Fruit fly (Drosophila melanogaster): Measurements from ENCODE around the gene CG2113.

CG2113 gene

dm6 chr3L:3034779-3035643 is 40.0 kb downstream of the CG2113 start, which contains the start of gene CG2162 (continued):
- TF ChIP-seq sd (tag; optimal IDR thresholded peaks at IDR 0.05) (peak; percentile 77), CG1603 (tag; optimal IDR thresholded peaks at IDR 0.05) (peak; percentile 22), CG13894 (tag; optimal IDR thresholded peaks at IDR 0.05) (peak; percentile 27), salm (tag; optimal IDR thresholded peaks at IDR 0.05) (no peak), psq (GFP tag; optimal IDR thresholded peaks at IDR 0.05) (no peak), CG4617 (GFP tag; optimal IDR thresholded peaks at IDR 0.05; ENCODE audit: borderline replicate concordance) (peak; percentile 15), CG1529 (GFP tag; optimal IDR thresholded peaks at IDR 0.05) (no peak), Nf-YC (tag; optimal IDR thresholded peaks at IDR 0.05) (peak; percentile 41), eve (GFP tag; optimal IDR thresholded peaks at IDR 0.05) (peak in 1 of 2 experiments; percentile 82), amos (GFP tag; IDR thresholded peaks at IDR 0.05; ENCODE audit: partially characterized antibody) (peak; percentile 48), CG6791 (GFP tag; IDR thresholded peaks at IDR 0.05; ENCODE audit: partially characterized antibody) (no peak), CG3995 (GFP tag; optimal IDR thresholded peaks at IDR 0.05) (peak; percentile 1), Sry-δ (GFP tag; optimal IDR thresholded peaks at IDR 0.05) (peak; percentile 31), CG10267 (tag; optimal IDR thresholded peaks at IDR 0.05) (peak; percentile 13), HmgZ (tag; optimal IDR thresholded peaks at IDR 0.05) (peak; percentile 35), B-H1 (GFP tag; IDR thresholded peaks at IDR 0.05) (no peak), NfI (GFP tag; optimal IDR thresholded peaks at IDR 0.05) (no peak), stwl (tag; optimal IDR thresholded peaks at IDR 0.05) (peak; percentile 50), gro (GFP tag; optimal IDR thresholded peaks at IDR 0.05) (peak; percentile 34), sima (GFP tag; optimal IDR thresholded peaks at IDR 0.05) (no peak), CG1602 (GFP tag; optimal IDR thresholded peaks at IDR 0.05) (no peak), hbn (GFP tag; IDR thresholded peaks at IDR 0.05; ENCODE audit: partially characterized antibody) (peak; percentile 21; the same call in 1 of the 2 replicates), nmo (GFP tag; optimal IDR thresholded peaks at IDR 0.05) (peak; percentile 0), CG15696 (tag; optimal IDR thresholded peaks at IDR 0.05) (no peak), fd3F (GFP tag; optimal IDR thresholded peaks at IDR 0.05) (no peak), CG10147 (GFP tag; optimal IDR thresholded peaks at IDR 0.05) (peak; percentile 36), Neu2 (GFP tag; optimal IDR thresholded peaks at IDR 0.05; ENCODE audit: borderline replicate concordance) (no peak), ato (GFP tag; IDR thresholded peaks at IDR 0.05; ENCODE audit: partially characterized antibody) (no peak), CG13296 (GFP tag; optimal IDR thresholded peaks at IDR 0.05) (no peak), CG12659 (GFP tag; optimal IDR thresholded peaks at IDR 0.05) (peak; percentile 7), Ada2b (GFP tag; IDR thresholded peaks at IDR 0.05) (no peak), MBD-R2 (GFP tag; IDR thresholded peaks at IDR 0.05) (0 out of 2 replicates have a peak, but pooled peaks have one; percentile 21), CG6765 (GFP tag; optimal IDR thresholded peaks at IDR 0.05) (peak; percentile 32), Fer1 (GFP tag; optimal IDR thresholded peaks at IDR 0.05) (peak; percentile 24), MESR4 (GFP tag; optimal IDR thresholded peaks at IDR 0.05) (peak; percentile 79), vnd (GFP tag; IDR thresholded peaks at IDR 0.05; ENCODE audit: partially characterized antibody) (no peak), Hey (tag; optimal IDR thresholded peaks at IDR 0.05) (peak; percentile 60), CG34376 (GFP tag; optimal IDR thresholded peaks at IDR 0.05) (peak; percentile 17), CHES-1-like (GFP tag; optimal IDR thresholded peaks at IDR 0.05) (no peak), kni (GFP tag; optimal IDR thresholded peaks at IDR 0.05) (peak; percentile 36), BEAF-32 (GFP tag; optimal IDR thresholded peaks at IDR 0.05) (peak; percentile 39), CG13287 (GFP tag; IDR thresholded peaks at IDR 0.05; ENCODE audit: partially characterized antibody) (peak; percentile 32; the same call in 1 of the 2 replicates), sens (GFP tag) (peak; percentile 59), Oaz (GFP tag; IDR thresholded peaks at IDR 0.05) (no peak), Hmr (GFP tag; optimal IDR thresholded peaks at IDR 0.05) (no peak), wek (GFP tag; optimal IDR thresholded peaks at IDR 0.05) (no peak), bigmax (GFP tag; optimal IDR thresholded peaks at IDR 0.05) (no peak)

Measured in whole organism, embryonic.